2 fruit fly cellular contexts compared by ENCODE assay signal in the genomic region with DNA sequence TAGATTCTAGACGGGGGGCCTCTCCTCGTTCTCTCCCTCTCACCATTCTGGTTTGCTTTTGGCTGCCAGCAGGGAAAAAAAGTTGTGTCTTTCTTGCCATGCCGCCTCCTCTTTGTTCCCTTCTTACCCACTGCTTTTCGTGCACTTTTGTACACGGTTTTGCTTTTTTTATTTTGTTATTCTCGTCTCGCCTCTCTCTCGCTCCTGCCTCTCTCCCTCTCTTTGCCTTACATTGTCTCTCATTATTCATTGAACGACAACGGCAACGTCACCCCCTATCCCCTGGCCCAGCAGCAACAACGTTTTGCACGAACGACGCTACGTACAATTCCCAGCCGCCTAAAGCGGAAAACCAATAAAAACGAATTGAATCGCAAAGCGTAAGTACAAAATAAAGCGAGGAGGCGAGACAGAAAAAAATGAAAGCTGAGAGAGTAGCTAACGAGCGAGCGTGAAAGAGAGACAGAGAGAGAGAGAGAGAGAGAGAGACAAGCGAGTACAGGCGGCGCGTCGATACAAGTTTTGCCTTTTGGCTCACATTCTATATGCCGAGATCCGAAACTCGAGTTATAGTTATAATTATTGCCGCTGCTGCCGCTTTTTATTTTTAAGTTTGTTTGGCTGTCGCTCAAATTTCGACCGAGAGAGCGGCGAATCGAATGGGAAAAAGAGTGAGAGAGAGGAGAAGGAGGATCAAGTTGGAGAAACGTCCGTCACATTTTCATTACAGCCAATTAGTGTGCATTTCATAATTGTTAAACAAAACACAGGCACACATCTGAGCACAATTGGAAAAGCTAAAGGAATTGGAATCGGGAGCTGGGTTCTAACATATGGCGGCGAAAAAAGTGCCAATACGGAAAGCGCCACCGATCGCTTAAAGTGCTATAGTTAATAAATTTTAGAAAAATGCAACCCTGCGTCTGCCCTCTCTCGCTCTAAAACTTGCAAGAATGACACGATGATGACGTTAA.
TF ChIP-seq lines count a peak whose summit lies in the region.

No protein-coding gene starts in this region.

TF ChIP-seq in whole organism, embryonic, 481 proteins besides CTCF, POLR2A, EP300 and RAD21 (continued from another document and continues in another):
- no peak for TF ChIP-seq CG4404 (GFP tag; IDR thresholded peaks at IDR 0.05; lab: Robert Waterston, UW)
- no peak for TF ChIP-seq tll (GFP tag; optimal IDR thresholded peaks at IDR 0.05; lab: Kevin White, UChicago)
- TF ChIP-seq Hr51 (GFP tag; optimal IDR thresholded peaks at IDR 0.05; lab: Kevin White, UChicago), result no peak
- TF ChIP-seq E2f2 (GFP tag; IDR thresholded peaks at IDR 0.05; lab: Robert Waterston, UW), result no peak
- TF ChIP-seq CG10543 (GFP tag; optimal IDR thresholded peaks at IDR 0.05; lab: Kevin White, UChicago), result peak; percentile 79
- peak; percentile 75 for TF ChIP-seq CG3163 (GFP tag; optimal IDR thresholded peaks at IDR 0.05; lab: Kevin White, UChicago)
- TF ChIP-seq gsb (GFP tag; IDR thresholded peaks at IDR 0.05; lab: Robert Waterston, UW), result no peak
- no peak for TF ChIP-seq CG8388 (GFP tag; optimal IDR thresholded peaks at IDR 0.05; lab: Kevin White, UChicago)
- no peak for TF ChIP-seq Sox100B (GFP tag; optimal IDR thresholded peaks at IDR 0.05; lab: Kevin White, UChicago)
- TF ChIP-seq gt (GFP tag; IDR thresholded peaks at IDR 0.05; lab: Robert Waterston, UW), result no peak
- no peak for TF ChIP-seq CG14710 (tag; optimal IDR thresholded peaks at IDR 0.05; lab: Kevin White, UChicago)
- no peak for TF ChIP-seq CG18619 (GFP tag; optimal IDR thresholded peaks at IDR 0.05; lab: Kevin White, UChicago)
- TF ChIP-seq lab (GFP tag; optimal IDR thresholded peaks at IDR 0.05; lab: Kevin White, UChicago), result no peak
- TF ChIP-seq NFAT (GFP tag; IDR thresholded peaks at IDR 0.05; lab: Robert Waterston, UW), result peak; percentile 48; the same call in 1 of the 2 replicates
- peak; percentile 25 for TF ChIP-seq exex (tag; optimal IDR thresholded peaks at IDR 0.05; lab: Kevin White, UChicago)
- TF ChIP-seq odd (GFP tag; optimal IDR thresholded peaks at IDR 0.05; lab: Kevin White, UChicago), result peak; percentile 22
- no peak for TF ChIP-seq CG31224 (GFP tag; IDR thresholded peaks at IDR 0.05; lab: Robert Waterston, UW)
- no peak for TF ChIP-seq ash1 (GFP tag; optimal IDR thresholded peaks at IDR 0.05; lab: Kevin White, UChicago)
- TF ChIP-seq Dip2 (GFP tag; IDR thresholded peaks at IDR 0.05; lab: Robert Waterston, UW), result no peak
- TF ChIP-seq Xbp1 (GFP tag; optimal IDR thresholded peaks at IDR 0.05; lab: Kevin White, UChicago), result no peak
- no peak for TF ChIP-seq cas (GFP tag; IDR thresholded peaks at IDR 0.05; lab: Robert Waterston, UW)
- TF ChIP-seq Usf (GFP tag; optimal IDR thresholded peaks at IDR 0.05; lab: Kevin White, UChicago), result no peak
- TF ChIP-seq CG13424 (tag; optimal IDR thresholded peaks at IDR 0.05; lab: Kevin White, UChicago), result no peak
- peak; percentile 65 for TF ChIP-seq sd (tag; optimal IDR thresholded peaks at IDR 0.05; lab: Kevin White, UChicago)
- TF ChIP-seq Ets97D (GFP tag; optimal IDR thresholded peaks at IDR 0.05; lab: Kevin White, UChicago), result no peak
- TF ChIP-seq CG8281 (tag; optimal IDR thresholded peaks at IDR 0.05; lab: Kevin White, UChicago), result no peak
- no peak for TF ChIP-seq CG10565 (GFP tag; optimal IDR thresholded peaks at IDR 0.05; lab: Kevin White, UChicago)
- TF ChIP-seq CkIIα-i1 (GFP tag; IDR thresholded peaks at IDR 0.05; lab: Robert Waterston, UW), result no peak
- TF ChIP-seq cad (GFP tag; optimal IDR thresholded peaks at IDR 0.05; lab: Kevin White, UChicago), result no peak
- no peak for TF ChIP-seq Fer3 (tag; optimal IDR thresholded peaks at IDR 0.05; lab: Kevin White, UChicago)
- TF ChIP-seq CG12104 (GFP tag; optimal IDR thresholded peaks at IDR 0.05; lab: Kevin White, UChicago), result no peak
- TF ChIP-seq nom (GFP tag; optimal IDR thresholded peaks at IDR 0.05; lab: Kevin White, UChicago), result peak; percentile 93
- no peak for TF ChIP-seq HHEX (GFP tag; optimal IDR thresholded peaks at IDR 0.05; lab: Kevin White, UChicago)
- TF ChIP-seq CG17568 (GFP tag; optimal IDR thresholded peaks at IDR 0.05; lab: Kevin White, UChicago), result no peak
- TF ChIP-seq CG7372 (GFP tag; IDR thresholded peaks at IDR 0.05; lab: Robert Waterston, UW), result no peak
- TF ChIP-seq CrebB (tag; optimal IDR thresholded peaks at IDR 0.05; lab: Kevin White, UChicago), result no peak
- no peak for TF ChIP-seq zfh2 (GFP tag; optimal IDR thresholded peaks at IDR 0.05; lab: Kevin White, UChicago)
- TF ChIP-seq toy (GFP tag; IDR thresholded peaks at IDR 0.05; lab: Robert Waterston, UW), result no peak
- no peak for TF ChIP-seq CG13775 (GFP tag; optimal IDR thresholded peaks at IDR 0.05; lab: Kevin White, UChicago)
- TF ChIP-seq CG8478 (optimal IDR thresholded peaks at IDR 0.05; lab: Kevin White, UChicago), result peak; percentile 64
- no peak for TF ChIP-seq B-H1 (GFP tag; IDR thresholded peaks at IDR 0.05; lab: Robert Waterston, UW)
- TF ChIP-seq Dp (GFP tag; optimal IDR thresholded peaks at IDR 0.05; lab: Kevin White, UChicago), result no peak
- no peak for TF ChIP-seq phol (tag; optimal IDR thresholded peaks at IDR 0.05; lab: Kevin White, UChicago)
- TF ChIP-seq usp (GFP tag; optimal IDR thresholded peaks at IDR 0.05; lab: Kevin White, UChicago), result no peak
- no peak for TF ChIP-seq CG7357 (GFP tag; IDR thresholded peaks at IDR 0.05; lab: Robert Waterston, UW)
- TF ChIP-seq Sry-β (GFP tag; optimal IDR thresholded peaks at IDR 0.05; lab: Kevin White, UChicago), result peak; percentile 50
- TF ChIP-seq CG2889 (GFP tag; IDR thresholded peaks at IDR 0.05; lab: Robert Waterston, UW), result no peak
- no peak for TF ChIP-seq Oli (tag; optimal IDR thresholded peaks at IDR 0.05; lab: Kevin White, UChicago)
- peak; percentile 72 for TF ChIP-seq CG12769 (tag; optimal IDR thresholded peaks at IDR 0.05; lab: Kevin White, UChicago)
- no peak for TF ChIP-seq gce (GFP tag; IDR thresholded peaks at IDR 0.05; lab: Robert Waterston, UW)
- no peak; the same call in 2 of the 3 replicates for TF ChIP-seq dysf (GFP tag; IDR thresholded peaks at IDR 0.05; lab: Robert Waterston, UW)
- no peak for TF ChIP-seq chif (GFP tag; optimal IDR thresholded peaks at IDR 0.05; lab: Kevin White, UChicago)
- TF ChIP-seq esg (GFP tag; conservative IDR thresholded peaks at IDR 0.05; lab: Robert Waterston, UW), result no peak
- no peak for TF ChIP-seq wor (GFP tag; IDR thresholded peaks at IDR 0.05; lab: Robert Waterston, UW)
- TF ChIP-seq gro (GFP tag; optimal IDR thresholded peaks at IDR 0.05; lab: Kevin White, UChicago), result peak; percentile 73
- no peak for TF ChIP-seq hth (optimal IDR thresholded peaks at IDR 0.05; lab: Kevin White, UChicago)
- no peak for TF ChIP-seq croc (GFP tag; conservative IDR thresholded peaks at IDR 0.05; lab: Robert Waterston, UW)
- TF ChIP-seq CG6175 (GFP tag; IDR thresholded peaks at IDR 0.05; lab: Robert Waterston, UW), result 0 out of 3 replicates have a peak, but pooled peaks have one; percentile 34
- no peak for TF ChIP-seq Atf3 (GFP tag; optimal IDR thresholded peaks at IDR 0.05; lab: Kevin White, UChicago)
- TF ChIP-seq CG43689 (GFP tag; IDR thresholded peaks at IDR 0.05; lab: Robert Waterston, UW), result no peak
- no peak for TF ChIP-seq crc (GFP tag; optimal IDR thresholded peaks at IDR 0.05; lab: Kevin White, UChicago)
- no peak for TF ChIP-seq sima (GFP tag; optimal IDR thresholded peaks at IDR 0.05; lab: Kevin White, UChicago)
- no peak for TF ChIP-seq hkb (optimal IDR thresholded peaks at IDR 0.05; lab: Kevin White, UChicago)
- TF ChIP-seq hkb (GFP tag; IDR thresholded peaks at IDR 0.05; lab: Robert Waterston, UW), result no peak

TF ChIP-seq in whole organism, prepupa, 60 proteins besides CTCF, POLR2A, EP300 and RAD21 (continued from another document):
- TF ChIP-seq svp (GFP tag; lab: Kevin White, UChicago) (peak; percentile 95), CG15336 (GFP tag; IDR thresholded peaks at IDR 0.05; lab: Robert Waterston, UW) (peak; percentile 76), Lpt (GFP tag; optimal IDR thresholded peaks at IDR 0.05; lab: Kevin White, UChicago) (peak; percentile 93), Ets96B (tag; optimal IDR thresholded peaks at IDR 0.05; lab: Kevin White, UChicago) (peak; percentile 78), CG6276 (GFP tag; optimal IDR thresholded peaks at IDR 0.05; lab: Kevin White, UChicago) (peak; percentile 80), CG3032 (tag; optimal IDR thresholded peaks at IDR 0.05; lab: Kevin White, UChicago) (peak; percentile 68), fd85E (GFP tag; optimal IDR thresholded peaks at IDR 0.05; lab: Kevin White, UChicago) (peak; percentile 12), CG4318 (GFP tag; optimal IDR thresholded peaks at IDR 0.05; lab: Kevin White, UChicago) (peak; percentile 21), Eip93F (GFP tag; optimal IDR thresholded peaks at IDR 0.05; lab: Kevin White, UChicago) (peak; percentile 40), OdsH (GFP tag; optimal IDR thresholded peaks at IDR 0.05; lab: Kevin White, UChicago) (peak; percentile 37), CG8119 (GFP tag; IDR thresholded peaks at IDR 0.05; lab: Robert Waterston, UW) (no peak; the same call in 1 of the 3 replicates), CG11902 (GFP tag; optimal IDR thresholded peaks at IDR 0.05; lab: Kevin White, UChicago) (no peak), spab (GFP tag; optimal IDR thresholded peaks at IDR 0.05; lab: Kevin White, UChicago) (peak; percentile 82), Eip75B (GFP tag; optimal IDR thresholded peaks at IDR 0.05; lab: Kevin White, UChicago) (peak; percentile 58), Hr4 (GFP tag; optimal IDR thresholded peaks at IDR 0.05; lab: Kevin White, UChicago) (no peak), Sox102F (GFP tag; optimal IDR thresholded peaks at IDR 0.05; lab: Kevin White, UChicago) (peak; percentile 70)
TF ChIP-seq in whole organism, prepupa: peak in this region for 47.
